Worm (Caenorhabditis elegans) whole organism, L4 larva: ENCODE measurements around the gene acp-1.
"Not testable (repeated sequence)": the region's sequence is repeated elsewhere in the genome, so short reads cannot be mapped to it uniquely, and the experiment has no call there.

Experiments used
- T20F7.1 ChIP-seq: fragments of 200-800 bp; sonication (Bioruptor generic); optimal IDR thresholded peaks from 2 replicates; lab custom pipeline; 2018; ENCODE audit warnings: mild to moderate bottlenecking, missing genetic modification characterization, missing compliant biosample characterization
- ZK337.2 ChIP-seq: fragments of 200-800 bp; sonication (Bioruptor generic); IDR thresholded peaks from 2 replicates; pipeline ENCODE4 v1.3.6; 2022; ENCODE audit warnings: missing genetic modification reagents, missing genetic modification characterization, missing compliant biosample characterization
- ama-1 ChIP-seq: fragments of 150-350 bp; optimal IDR thresholded peaks from 2 replicates; lab custom pipeline; 2014; ENCODE audit warnings: inconsistent platforms, mixed read lengths
- daf-8 ChIP-seq: fragments of 200-800 bp; sonication (Bioruptor generic); IDR thresholded peaks from 2 replicates; pipeline ENCODE4 v1.3.6; 2022; ENCODE audit warnings: missing genetic modification characterization, missing compliant biosample characterization
- egl-27 ChIP-seq: sonication (generic microtip); optimal IDR thresholded peaks from 3 replicates; lab custom pipeline; 2017; ENCODE audit warnings: missing biosample characterization, missing genetic modification reagents, missing genetic modification characterization
- gei-8 ChIP-seq: fragments of 200-800 bp; sonication (Bioruptor generic); optimal IDR thresholded peaks from 2 replicates; lab custom pipeline; 2018; ENCODE audit warnings: mild to moderate bottlenecking, missing genetic modification characterization, missing compliant biosample characterization
- mep-1 ChIP-seq: fragments of 150-350 bp; sonication (generic microtip); optimal IDR thresholded peaks from 3 replicates; lab custom pipeline; 2014; ENCODE audit warnings: missing biosample characterization, missing genetic modification characterization
- nhr-11 ChIP-seq: fragments of 150-350 bp; optimal IDR thresholded peaks from 2 replicates; lab custom pipeline; 2014; ENCODE audit warnings: missing biosample characterization, missing genetic modification characterization
- nhr-76 ChIP-seq: fragments of 150-350 bp; optimal IDR thresholded peaks from 2 replicates; lab custom pipeline; 2014; ENCODE audit warnings: missing biosample characterization, missing genetic modification characterization
- nhr-77 ChIP-seq: fragments of 150-350 bp; optimal IDR thresholded peaks from 2 replicates; lab custom pipeline; 2014; ENCODE audit warnings: missing biosample characterization, missing genetic modification characterization
- unc-62 ChIP-seq, 3 experiments: fragments of 150-350 bp in 1 of 3; sonication (generic microtip); optimal IDR thresholded peaks in 2 of 3; peaks in 1 of 3; 1 replicate in 1 of 3; 2 replicates in 2 of 3; lab custom pipeline; 2014 to 2017; ENCODE audit warnings: missing biosample characterization in 3 of 3, missing genetic modification characterization in 3 of 3, missing genetic modification reagents in 3 of 3, missing genotype in 1 of 3

DNA sequence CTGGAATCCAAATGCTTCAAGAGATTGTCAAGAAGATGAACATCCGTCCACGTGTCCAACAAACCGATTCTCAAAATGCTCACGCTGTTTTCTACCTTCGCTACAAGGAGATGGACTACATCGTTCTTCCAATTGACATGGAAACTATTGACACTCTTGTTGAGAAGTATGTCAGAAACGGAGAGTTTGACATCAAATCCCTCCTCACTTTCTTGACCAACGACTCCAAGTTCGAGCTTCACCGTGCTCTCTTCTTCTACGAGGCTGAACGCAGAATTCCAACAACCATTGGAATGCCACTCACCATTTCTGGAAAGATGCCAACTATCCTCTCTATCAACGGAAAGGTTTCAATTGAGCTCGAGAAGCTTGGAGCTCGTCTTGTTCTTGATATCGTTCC, 20.6 kb upstream of the acp-1 start:
- not testable (repeated sequence) for TF ChIP-seq ZK337.2 (GFP tag; lab: Robert Waterston, UW); unc-62 (GFP tag; optimal IDR thresholded peaks at IDR 0.05 in 1 of 2; lab: Kevin White, UChicago); unc-62 (tag; optimal IDR thresholded peaks at IDR 0.05; lab: Kevin White, UChicago); nhr-77; nhr-76 (tag; lab: Kevin White, UChicago); daf-8; T20F7.1 (GFP tag; lab: Kevin White, UChicago); gei-8 (GFP tag; lab: Kevin White, UChicago); egl-27 (tag; lab: Kevin White, UChicago); ama-1 (lab: Kevin White, UChicago); nhr-11 (tag; lab: Kevin White, UChicago); mep-1 (tag; lab: Kevin White, UChicago)
